Fruit fly (Drosophila melanogaster) whole organism, prepupa: ENCODE results near the gene CG4440.

Experiments
- CG6792 ChIP-seq: fragments of 200-800 bp; sonication (Bioruptor generic); optimal IDR thresholded peaks from 3 replicates; lab custom pipeline; 2016; ENCODE audit warnings: missing biosample characterization, missing genetic modification characterization
- Lpt ChIP-seq: fragments of 200-800 bp; sonication (Bioruptor generic); optimal IDR thresholded peaks from 3 replicates; lab custom pipeline; 2016; ENCODE audit warnings: missing biosample characterization, missing genetic modification characterization
- svp ChIP-seq: fragments of 200-800 bp; sonication (Bioruptor generic); peaks from one replicate; lab custom pipeline; 2016; ENCODE audit warnings: missing biosample characterization, missing genetic modification characterization

dm6 chr2L:16325515-16326257, 4.0 kb upstream of the CG4440 start, which contains the start of gene cact:
- TF ChIP-seq CG6792 (GFP tag; lab: Kevin White, UChicago) = peak; percentile 91
- peak; percentile 94 for TF ChIP-seq svp (GFP tag; lab: Kevin White, UChicago)
- peak; percentile 85 for TF ChIP-seq Lpt
